Worm (Caenorhabditis elegans) whole organism, young adult: ENCODE results near the gene C26B2.8.

Source experiments
- B0019.2 ChIP-seq: fragments of 200-800 bp; sonication (Bioruptor generic); conservative IDR thresholded peaks from 2 replicates; pipeline ENCODE4 v1.3.6; 2022; ENCODE audit warnings: missing genetic modification reagents, missing genetic modification characterization, missing compliant biosample characterization
- B0035.1 ChIP-seq: sonication (generic microtip); optimal IDR thresholded peaks from 2 replicates; lab custom pipeline; 2016; ENCODE audit warnings: missing genetic modification characterization, mild to moderate bottlenecking, missing compliant biosample characterization, missing genotype, missing genetic modification reagents
- B0336.3 ChIP-seq: fragments of 200-800 bp; sonication (Bioruptor generic); IDR thresholded peaks from 2 replicates; pipeline ENCODE4 v1.3.6; 2022; ENCODE audit warnings: missing genetic modification characterization, missing compliant biosample characterization
- D2030.7 ChIP-seq: fragments of 200-800 bp; sonication (Bioruptor generic); IDR thresholded peaks from 2 replicates; pipeline ENCODE4 v1.3.6; 2022; ENCODE audit warnings: missing genetic modification reagents, missing genetic modification characterization, missing compliant biosample characterization
- F33H1.4 ChIP-seq: fragments of 200-800 bp; sonication (Bioruptor generic); IDR thresholded peaks from 2 replicates; pipeline ENCODE4 v1.3.6; 2022; ENCODE audit warnings: missing genetic modification reagents, missing genetic modification characterization, missing compliant biosample characterization
- F37B4.10 ChIP-seq: fragments of 200-800 bp; sonication (Bioruptor generic); IDR thresholded peaks from 2 replicates; pipeline ENCODE4 v1.3.6; 2022; ENCODE audit warnings: missing genetic modification characterization, missing compliant biosample characterization
- F57C9.4 ChIP-seq: sonication (generic microtip); optimal IDR thresholded peaks from 2 replicates; lab custom pipeline; 2017; ENCODE audit warnings: mild to moderate bottlenecking, missing genetic modification characterization, missing compliant biosample characterization
- K11D2.4 ChIP-seq: fragments of 200-800 bp; sonication (Bioruptor generic); IDR thresholded peaks from 2 replicates; pipeline ENCODE4 v1.3.6; 2022; ENCODE audit warnings: missing genetic modification reagents, missing genetic modification characterization, missing compliant biosample characterization
- Y53F4B.3 ChIP-seq: fragments of 200-800 bp; sonication (Bioruptor generic); IDR thresholded peaks from 2 replicates; pipeline ENCODE4 v1.3.6; 2022; ENCODE audit warnings: missing genetic modification reagents, missing genetic modification characterization, missing compliant biosample characterization
- Y67H2A.10 ChIP-seq: fragments of 200-800 bp; sonication (Bioruptor generic); conservative IDR thresholded peaks from 2 replicates; pipeline ENCODE4 v1.3.6; 2022; ENCODE audit warnings: missing genetic modification reagents, missing genetic modification characterization, missing compliant biosample characterization
- aptf-3 ChIP-seq: fragments of 200-800 bp; sonication (Bioruptor generic); IDR thresholded peaks from 2 replicates; pipeline ENCODE4 v1.3.6; 2022; ENCODE audit warnings: missing genetic modification characterization, missing compliant biosample characterization
- atf-7 ChIP-seq: sonication (generic microtip); optimal IDR thresholded peaks from 2 replicates; lab custom pipeline; 2017; ENCODE audit warnings: mild to moderate bottlenecking, missing genetic modification characterization, missing compliant biosample characterization
- cebp-2 ChIP-seq: fragments of 200-800 bp; sonication (Bioruptor generic); IDR thresholded peaks from 2 replicates; pipeline ENCODE4 v1.3.6; 2022; ENCODE audit warnings: missing genetic modification characterization, missing compliant biosample characterization
- ceh-100 ChIP-seq: fragments of 200-800 bp; sonication (Bioruptor generic); IDR thresholded peaks from 2 replicates; pipeline ENCODE4 v1.3.6; 2022; ENCODE audit warnings: missing genetic modification reagents, missing genetic modification characterization, missing compliant biosample characterization
- chd-7 ChIP-seq: sonication (generic microtip); optimal IDR thresholded peaks from 2 replicates; lab custom pipeline; 2016; ENCODE audit warnings: mild to moderate bottlenecking, missing genetic modification characterization, moderate library complexity, missing compliant biosample characterization
- die-1 ChIP-seq: sonication (generic microtip); optimal IDR thresholded peaks from 2 replicates; lab custom pipeline; 2016; ENCODE audit warnings: missing genotype, mild to moderate bottlenecking, missing genetic modification characterization, missing compliant biosample characterization
- dpl-1 ChIP-seq: fragments of 150-350 bp; optimal IDR thresholded peaks from 2 replicates; lab custom pipeline; 2014; ENCODE audit warnings: missing biosample characterization, missing genetic modification reagents, missing genetic modification characterization
- efl-1 ChIP-seq: fragments of 150-350 bp; optimal IDR thresholded peaks from 2 replicates; lab custom pipeline; 2014; ENCODE audit warnings: missing biosample characterization, missing genetic modification reagents, missing genetic modification characterization
- egl-44 ChIP-seq: fragments of 200-800 bp; sonication (Bioruptor generic); IDR thresholded peaks from 2 replicates; pipeline ENCODE4 v1.3.6; 2022; ENCODE audit warnings: missing genetic modification reagents, missing genetic modification characterization, missing compliant biosample characterization
- egrh-3 ChIP-seq: fragments of 200-800 bp; sonication (Bioruptor generic); IDR thresholded peaks from 2 replicates; pipeline ENCODE4 v1.3.6; 2022; ENCODE audit warnings: missing genetic modification reagents, missing genetic modification characterization, missing compliant biosample characterization
- ets-4 ChIP-seq: fragments of 200-800 bp; sonication (Bioruptor generic); optimal IDR thresholded peaks from 2 replicates; lab custom pipeline; 2018; ENCODE audit warnings: mild to moderate bottlenecking, missing genetic modification characterization, missing compliant biosample characterization
- fkh-3 ChIP-seq: sonication (generic microtip); optimal IDR thresholded peaks from 2 replicates; lab custom pipeline; 2016; ENCODE audit warnings: mild to moderate bottlenecking, missing genetic modification characterization, missing compliant biosample characterization
- gei-17 ChIP-seq: fragments of 200-800 bp; sonication (Bioruptor generic); optimal IDR thresholded peaks from 2 replicates; lab custom pipeline; 2018; ENCODE audit warnings: mild to moderate bottlenecking, missing genetic modification characterization, missing compliant biosample characterization
- hmg-20 ChIP-seq: fragments of 200-800 bp; sonication (Bioruptor generic); IDR thresholded peaks from 2 replicates; pipeline ENCODE4 v1.3.6; 2022; ENCODE audit warnings: missing genetic modification reagents, missing genetic modification characterization, missing compliant biosample characterization
- hrde-1 ChIP-seq: sonication (generic microtip); optimal IDR thresholded peaks from 2 replicates; lab custom pipeline; 2016; ENCODE audit warnings: missing genetic modification characterization, mild to moderate bottlenecking, missing compliant biosample characterization, moderate library complexity, missing genotype, missing genetic modification reagents, borderline replicate concordance
- lin-26 ChIP-seq: fragments of 200-800 bp; sonication (Bioruptor generic); IDR thresholded peaks from 2 replicates; pipeline ENCODE4 v1.3.6; 2022; ENCODE audit warnings: missing genetic modification reagents, missing genetic modification characterization, missing compliant biosample characterization
- lin-35 ChIP-seq, 3 experiments: fragments of 150-350 bp in 2 of 3; sonication (generic microtip) in 1 of 3; optimal IDR thresholded peaks; 2 replicates each; lab custom pipeline; 2014 to 2018; ENCODE audit warnings: missing biosample characterization in 3 of 3, missing genetic modification characterization in 3 of 3, missing genetic modification reagents in 3 of 3
- lin-40 ChIP-seq: sonication (generic microtip); optimal IDR thresholded peaks from 2 replicates; lab custom pipeline; 2016; ENCODE audit warnings: missing genetic modification characterization, mild to moderate bottlenecking, missing compliant biosample characterization, missing genotype, missing genetic modification reagents
- lin-54 ChIP-seq: fragments of 200-800 bp; sonication (Bioruptor generic); optimal IDR thresholded peaks from 2 replicates; lab custom pipeline; 2018; ENCODE audit warnings: mild to moderate bottlenecking, missing genetic modification characterization, missing compliant biosample characterization
- lsl-1 ChIP-seq: fragments of 200-800 bp; sonication (Bioruptor generic); optimal IDR thresholded peaks from 2 replicates; lab custom pipeline; 2018; ENCODE audit warnings: mild to moderate bottlenecking, missing genetic modification characterization, moderate library complexity, missing compliant biosample characterization
- lsy-27 ChIP-seq: sonication (generic microtip); optimal IDR thresholded peaks from 2 replicates; lab custom pipeline; 2017; ENCODE audit warnings: missing genetic modification characterization, mild to moderate bottlenecking, missing compliant biosample characterization, antibody characterized with exemption, missing genotype, borderline replicate concordance; ENCODE audit not compliant: insufficient read depth
- madf-6 ChIP-seq: fragments of 200-800 bp; sonication (Bioruptor generic); IDR thresholded peaks from 2 replicates; pipeline ENCODE4 v1.3.6; 2022; ENCODE audit warnings: missing genetic modification reagents, missing genetic modification characterization, missing compliant biosample characterization
- madf-8 ChIP-seq: fragments of 200-800 bp; sonication (Bioruptor generic); conservative IDR thresholded peaks from 2 replicates; pipeline ENCODE4 v1.3.6; 2022; ENCODE audit warnings: missing genetic modification reagents, missing genetic modification characterization, missing compliant biosample characterization
- mcd-1 ChIP-seq: fragments of 200-800 bp; sonication (Bioruptor generic); IDR thresholded peaks from 2 replicates; pipeline ENCODE4 v1.3.6; 2022; ENCODE audit warnings: missing genetic modification reagents, missing genetic modification characterization, missing compliant biosample characterization
- mes-4 ChIP-seq: sonication (generic microtip); optimal IDR thresholded peaks from 2 replicates; lab custom pipeline; 2016; ENCODE audit warnings: missing genotype, missing genetic modification characterization, missing compliant biosample characterization
- mxl-1 ChIP-seq: sonication (generic microtip); optimal IDR thresholded peaks from 2 replicates; lab custom pipeline; 2016; ENCODE audit warnings: missing genetic modification characterization, missing compliant biosample characterization
- nfya-1 ChIP-seq: sonication (generic microtip); optimal IDR thresholded peaks from 2 replicates; lab custom pipeline; 2017; ENCODE audit warnings: antibody characterized with exemption, missing compliant biosample characterization, missing genetic modification characterization, borderline replicate concordance; ENCODE audit not compliant: insufficient read depth
- nhr-120 ChIP-seq: fragments of 200-800 bp; sonication (Bioruptor generic); IDR thresholded peaks from 2 replicates; pipeline ENCODE4 v1.3.6; 2022; ENCODE audit warnings: missing genetic modification characterization, missing compliant biosample characterization
- pbrm-1 ChIP-seq: fragments of 200-800 bp; sonication (Bioruptor generic); IDR thresholded peaks from 2 replicates; pipeline ENCODE4 v1.3.6; 2022; ENCODE audit warnings: missing genetic modification reagents, missing genetic modification characterization, missing compliant biosample characterization
- pha-4 ChIP-seq: fragments of 150-350 bp; sonication (generic microtip); optimal IDR thresholded peaks from 2 replicates; lab custom pipeline; 2014; ENCODE audit warnings: missing biosample characterization, missing genetic modification reagents, missing genetic modification characterization
- snpc-1.1 ChIP-seq: sonication (generic microtip); optimal IDR thresholded peaks from 2 replicates; lab custom pipeline; 2017; ENCODE audit warnings: missing genetic modification characterization, mild to moderate bottlenecking, missing compliant biosample characterization, antibody characterized with exemption, moderate library complexity, missing genotype, missing genetic modification reagents; ENCODE audit not compliant: insufficient read depth
- snpc-1.3 ChIP-seq: sonication (generic microtip); optimal IDR thresholded peaks from 2 replicates; lab custom pipeline; 2017; ENCODE audit warnings: missing genetic modification characterization, mild to moderate bottlenecking, missing compliant biosample characterization, antibody characterized with exemption, moderate library complexity, missing genotype, missing genetic modification reagents; ENCODE audit not compliant: insufficient read depth
- sptf-2 ChIP-seq: fragments of 200-800 bp; sonication (Bioruptor generic); optimal IDR thresholded peaks from 2 replicates; lab custom pipeline; 2018; ENCODE audit warnings: mild to moderate bottlenecking, missing genetic modification characterization, missing compliant biosample characterization
- xnd-1 ChIP-seq: sonication (generic microtip); optimal IDR thresholded peaks from 2 replicates; lab custom pipeline; 2016; ENCODE audit warnings: missing genotype, missing genetic modification reagents, missing genetic modification characterization, missing compliant biosample characterization
- zfh-2 ChIP-seq: fragments of 200-800 bp; sonication (Bioruptor generic); conservative IDR thresholded peaks from 2 replicates; pipeline ENCODE4 v1.3.6; 2022; ENCODE audit warnings: missing genetic modification reagents, missing genetic modification characterization, missing compliant biosample characterization
- ztf-18 ChIP-seq: sonication (generic microtip); optimal IDR thresholded peaks from 2 replicates; lab custom pipeline; 2016; ENCODE audit warnings: missing genotype, mild to moderate bottlenecking, missing genetic modification characterization, missing compliant biosample characterization
- ztf-22 ChIP-seq: fragments of 200-800 bp; sonication (Bioruptor generic); optimal IDR thresholded peaks from 2 replicates; lab custom pipeline; 2018; ENCODE audit warnings: mild to moderate bottlenecking, missing genetic modification characterization, moderate library complexity, missing compliant biosample characterization
- ztf-6 ChIP-seq: fragments of 200-800 bp; sonication (Bioruptor generic); IDR thresholded peaks from 2 replicates; pipeline ENCODE4 v1.3.6; 2022; ENCODE audit warnings: missing genetic modification reagents, missing genetic modification characterization, missing compliant biosample characterization

C26B2.8 gene

ce11 chrIV:8010521-8010920, 3.4 kb upstream of the C26B2.8 start:
- TF ChIP-seq F37B4.10 (GFP tag; lab: Robert Waterston, UW), result no peak
- no peak for TF ChIP-seq lin-40 (tag; lab: Kevin White, UChicago)
- no peak for TF ChIP-seq nfya-1 (tag; lab: Kevin White, UChicago)
- TF ChIP-seq egl-44 (GFP tag; lab: Robert Waterston, UW), result no peak
- TF ChIP-seq cebp-2, result no peak
- TF ChIP-seq D2030.7 (GFP tag; lab: Robert Waterston, UW), result no peak
- TF ChIP-seq B0336.3, result no peak
- no peak for TF ChIP-seq lsy-27 (tag; lab: Kevin White, UChicago)
- TF ChIP-seq egrh-3 (GFP tag; lab: Robert Waterston, UW), result no peak
- TF ChIP-seq K11D2.4, result no peak
- peak; percentile 19 for TF ChIP-seq efl-1 (GFP tag; lab: Kevin White, UChicago)
- no peak for TF ChIP-seq Y67H2A.10
- TF ChIP-seq snpc-1.1 (tag; lab: Kevin White, UChicago), result peak; percentile 36
- TF ChIP-seq mes-4, result no peak
- no peak for TF ChIP-seq aptf-3
- TF ChIP-seq mxl-1 (tag; lab: Kevin White, UChicago), result no peak
- TF ChIP-seq ztf-18 (tag; lab: Kevin White, UChicago), result no peak
- no peak for TF ChIP-seq zfh-2 (GFP tag; lab: Robert Waterston, UW)
- TF ChIP-seq ztf-22 (GFP tag; lab: Kevin White, UChicago), result no peak
- TF ChIP-seq xnd-1 (tag; lab: Kevin White, UChicago), result peak; percentile 94
- peak; percentile 92 for TF ChIP-seq lsl-1 (GFP tag; lab: Kevin White, UChicago)
- TF ChIP-seq ets-4 (GFP tag; lab: Kevin White, UChicago), result no peak
- TF ChIP-seq lin-26 (GFP tag; lab: Robert Waterston, UW), result no peak
- TF ChIP-seq gei-17, result no peak
- 0 out of 2 replicates have a peak, but pooled peaks have one; percentile 9 for TF ChIP-seq mcd-1 (GFP tag; lab: Robert Waterston, UW)
- peak; percentile 46; the same call in 1 of the 2 replicates for TF ChIP-seq pbrm-1 (GFP tag; lab: Robert Waterston, UW)
- no peak for TF ChIP-seq Y53F4B.3
- peak; percentile 93 for TF ChIP-seq F33H1.4
- TF ChIP-seq hmg-20 (GFP tag; lab: Robert Waterston, UW), result no peak
- TF ChIP-seq nhr-120 (GFP tag; lab: Robert Waterston, UW), result no peak
- TF ChIP-seq B0035.1 (tag; lab: Kevin White, UChicago), result no peak
- no peak for TF ChIP-seq dpl-1
- TF ChIP-seq chd-7 (tag; lab: Kevin White, UChicago), result no peak
- peak; percentile 96 for TF ChIP-seq madf-6
- TF ChIP-seq sptf-2 (GFP tag; lab: Kevin White, UChicago), result no peak
- TF ChIP-seq madf-8, result peak; percentile 97
- TF ChIP-seq atf-7 (tag; lab: Kevin White, UChicago), result no peak
- TF ChIP-seq pha-4, result no peak
- TF ChIP-seq fkh-3, result no peak
- peak; percentile 46 for TF ChIP-seq snpc-1.3
- peak; percentile 38; the same call in 1 of the 2 replicates for TF ChIP-seq ceh-100 (GFP tag; lab: Robert Waterston, UW)
- TF ChIP-seq B0019.2, result no peak
- no peak for TF ChIP-seq lin-54 (GFP tag; lab: Kevin White, UChicago)
- TF ChIP-seq die-1 (tag; lab: Kevin White, UChicago), result no peak
- TF ChIP-seq ztf-6 (GFP tag; lab: Robert Waterston, UW), result no peak
- TF ChIP-seq hrde-1, result no peak
- TF ChIP-seq F57C9.4, result no peak
- no peak for TF ChIP-seq lin-35 (GFP tag; optimal IDR thresholded peaks at IDR 0.05; lab: Kevin White, UChicago)
